Fruit fly (Drosophila melanogaster): ENCODE measurements around the gene Mrp4.

The Mrp4 gene

DNA sequence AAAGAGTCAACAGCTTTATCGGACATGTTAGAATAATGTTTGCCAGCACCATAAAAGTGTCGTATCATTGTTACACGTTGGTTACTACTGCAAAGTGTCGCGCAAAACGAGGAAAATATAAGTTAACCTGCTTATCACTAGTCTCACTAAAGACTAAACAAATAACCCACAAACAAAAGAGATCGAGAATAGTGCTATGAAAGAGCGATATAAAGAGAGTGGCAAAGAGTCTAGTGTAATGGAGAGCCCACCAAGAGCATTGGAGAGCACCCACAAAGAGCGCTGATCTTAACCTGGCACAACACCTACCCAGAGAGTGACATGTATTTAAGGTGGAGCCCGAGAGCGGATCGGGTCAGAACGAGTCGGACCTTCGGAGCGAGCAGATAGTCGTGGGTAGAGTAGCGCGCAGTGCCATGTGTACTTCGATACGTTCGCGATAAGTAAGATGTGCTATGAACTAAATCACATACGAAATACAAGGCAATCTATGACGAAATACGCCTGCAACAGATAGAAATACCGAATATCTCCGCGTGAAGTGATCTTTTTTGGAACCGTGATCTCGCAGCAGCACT is at the start of gene Mrp4 (continued):
- TF ChIP-seq CG10979 (tag; optimal IDR thresholded peaks at IDR 0.05) = no peak
- TF ChIP-seq chinmo (GFP tag; IDR thresholded peaks at IDR 0.05; ENCODE audit: partially characterized antibody) = peak; percentile 93; the same call in 3 of the 4 replicates
- TF ChIP-seq CG7786 (GFP tag; optimal IDR thresholded peaks at IDR 0.05) = no peak
- TF ChIP-seq rib (GFP tag; IDR thresholded peaks at IDR 0.05) = peak; percentile 65; the same call in 1 of the 2 replicates
- TF ChIP-seq CG10431 (GFP tag; optimal IDR thresholded peaks at IDR 0.05) = peak; percentile 78
- peak; percentile 56 for TF ChIP-seq CG6254 (GFP tag; optimal IDR thresholded peaks at IDR 0.05)
- TF ChIP-seq CG11456 (GFP tag; IDR thresholded peaks at IDR 0.05) = peak; percentile 34; the same call in 1 of the 3 replicates
- TF ChIP-seq CG9609 (GFP tag; optimal IDR thresholded peaks at IDR 0.05) = no peak
- no peak for TF ChIP-seq Atf3 (GFP tag; optimal IDR thresholded peaks at IDR 0.05)
- no peak for TF ChIP-seq Poxn (GFP tag; IDR thresholded peaks at IDR 0.05)
- peak; percentile 22 for TF ChIP-seq gsb-n (tag; optimal IDR thresholded peaks at IDR 0.05)
- no peak for TF ChIP-seq pzg (GFP tag; optimal IDR thresholded peaks at IDR 0.05)
- TF ChIP-seq Ada2b (GFP tag; IDR thresholded peaks at IDR 0.05) = peak; percentile 15; the same call in 1 of the 2 replicates
- peak; percentile 55 for TF ChIP-seq CG6813 (GFP tag; optimal IDR thresholded peaks at IDR 0.05)
- TF ChIP-seq D19B (GFP tag; optimal IDR thresholded peaks at IDR 0.05) = no peak
- peak; percentile 37 for TF ChIP-seq CG3281 (GFP tag; optimal IDR thresholded peaks at IDR 0.05)
- peak in 1 of 2 experiments; percentile 79 for TF ChIP-seq Eip74EF (GFP tag; optimal IDR thresholded peaks at IDR 0.05)
- TF ChIP-seq CG2889 (GFP tag; IDR thresholded peaks at IDR 0.05) = no peak
- TF ChIP-seq CG17829 (tag; optimal IDR thresholded peaks at IDR 0.05) = peak; percentile 11
- TF ChIP-seq Xrp1 (GFP tag; IDR thresholded peaks at IDR 0.05) = peak; percentile 63; the same call in 1 of the 2 replicates
- TF ChIP-seq Antp (GFP tag; optimal IDR thresholded peaks at IDR 0.05) = no peak
- TF ChIP-seq CG10543 (GFP tag; optimal IDR thresholded peaks at IDR 0.05) = peak; percentile 73
- TF ChIP-seq slou (GFP tag; optimal IDR thresholded peaks at IDR 0.05) = no peak
- no peak for TF ChIP-seq en (GFP tag; optimal IDR thresholded peaks at IDR 0.05)
- TF ChIP-seq br (optimal IDR thresholded peaks at IDR 0.05) = no peak
- no peak for TF ChIP-seq CG8388 (GFP tag; optimal IDR thresholded peaks at IDR 0.05)
- no peak for TF ChIP-seq CG6175 (GFP tag; IDR thresholded peaks at IDR 0.05)
- no peak for TF ChIP-seq croc (GFP tag; conservative IDR thresholded peaks at IDR 0.05)
- TF ChIP-seq nerfin-1 (tag; optimal IDR thresholded peaks at IDR 0.05) = no peak
- TF ChIP-seq Spps (tag; optimal IDR thresholded peaks at IDR 0.05) = no peak
- peak; percentile 84 for TF ChIP-seq CrebB (tag; optimal IDR thresholded peaks at IDR 0.05)
- no peak for TF ChIP-seq stwl (tag; optimal IDR thresholded peaks at IDR 0.05)
- TF ChIP-seq CG30020 (tag; optimal IDR thresholded peaks at IDR 0.05) = no peak
- no peak; the same call in 2 of the 3 replicates for TF ChIP-seq CG3726 (GFP tag; IDR thresholded peaks at IDR 0.05)
- TF ChIP-seq CG17568 (GFP tag; optimal IDR thresholded peaks at IDR 0.05) = peak; percentile 93
- peak; percentile 56 for TF ChIP-seq NC2β (GFP tag; optimal IDR thresholded peaks at IDR 0.05)
- peak; percentile 57; the same call in 2 of the 3 replicates for TF ChIP-seq z (GFP tag; IDR thresholded peaks at IDR 0.05)
- peak in 1 of 2 experiments; percentile 6 for TF ChIP-seq insv (GFP tag; optimal IDR thresholded peaks at IDR 0.05)
- no peak for TF ChIP-seq CG8944 (GFP tag; optimal IDR thresholded peaks at IDR 0.05)
- no peak for TF ChIP-seq maf-S (GFP tag; optimal IDR thresholded peaks at IDR 0.05)
- TF ChIP-seq luna (GFP tag; optimal IDR thresholded peaks at IDR 0.05) = no peak
- TF ChIP-seq CG6654 (GFP tag; optimal IDR thresholded peaks at IDR 0.05) = no peak
- TF ChIP-seq CG1603 (tag; optimal IDR thresholded peaks at IDR 0.05) = no peak
- TF ChIP-seq C15 (GFP tag; IDR thresholded peaks at IDR 0.05) = no peak
- no peak for TF ChIP-seq CG8359 (GFP tag; optimal IDR thresholded peaks at IDR 0.05; ENCODE audit: borderline replicate concordance)
- TF ChIP-seq fd102C (GFP tag; optimal IDR thresholded peaks at IDR 0.05) = no peak
- TF ChIP-seq MBD-R2 (GFP tag; IDR thresholded peaks at IDR 0.05) = no peak
- TF ChIP-seq ATbp (GFP tag; optimal IDR thresholded peaks at IDR 0.05) = peak; percentile 54
- TF ChIP-seq bigmax (GFP tag; optimal IDR thresholded peaks at IDR 0.05) = peak; percentile 27
- no peak for TF ChIP-seq gfzf (GFP tag; optimal IDR thresholded peaks at IDR 0.05)
